Worm (Caenorhabditis elegans) whole organism, early embryonic: ENCODE measurements around the gene F35G12.5.

Source experiments
- B0310.2 ChIP-seq: sonication (generic microtip); optimal IDR thresholded peaks from 2 replicates; lab custom pipeline; 2016; ENCODE audit warnings: mild to moderate bottlenecking, missing genetic modification characterization, missing compliant biosample characterization
- F13C5.2 ChIP-seq: sonication (generic microtip); optimal IDR thresholded peaks from 2 replicates; lab custom pipeline; 2017; ENCODE audit warnings: mild to moderate bottlenecking, missing genetic modification characterization, inconsistent platforms, missing compliant biosample characterization
- aly-1 ChIP-seq: sonication (generic microtip); optimal IDR thresholded peaks from 2 replicates; lab custom pipeline; 2016; ENCODE audit warnings: missing genetic modification characterization, missing compliant biosample characterization
- ama-1 ChIP-seq: fragments of 150-350 bp; optimal IDR thresholded peaks from 2 replicates; lab custom pipeline; 2014
- ceh-13 ChIP-seq: fragments of 200-800 bp; sonication (Bioruptor generic); optimal IDR thresholded peaks from 2 replicates; lab custom pipeline; 2018; ENCODE audit warnings: mild to moderate bottlenecking, missing genetic modification characterization, missing compliant biosample characterization
- ceh-36 ChIP-seq: sonication (generic microtip); optimal IDR thresholded peaks from 2 replicates; lab custom pipeline; 2016; ENCODE audit warnings: missing genetic modification characterization, inconsistent platforms, missing compliant biosample characterization
- ets-7 ChIP-seq: sonication (generic microtip); optimal IDR thresholded peaks from 2 replicates; lab custom pipeline; 2016; ENCODE audit warnings: missing genotype, missing genetic modification characterization, missing compliant biosample characterization
- flt-1 ChIP-seq: fragments of 200-800 bp; sonication (Bioruptor generic); IDR thresholded peaks from 2 replicates; pipeline ENCODE4 v1.3.6; 2022; ENCODE audit warnings: missing genetic modification characterization, missing compliant biosample characterization
- hmbx-1 ChIP-seq: sonication (generic microtip); optimal IDR thresholded peaks from 2 replicates; lab custom pipeline; 2016; ENCODE audit warnings: mild to moderate bottlenecking, missing genetic modification characterization, missing compliant biosample characterization
- hmg-4 ChIP-seq: fragments of 200-800 bp; sonication (Bioruptor generic); optimal IDR thresholded peaks from 2 replicates; lab custom pipeline; 2018; ENCODE audit warnings: mild to moderate bottlenecking, missing genetic modification characterization, missing compliant biosample characterization
- hnd-1 ChIP-seq: sonication (generic microtip); optimal IDR thresholded peaks from 2 replicates; lab custom pipeline; 2016; ENCODE audit warnings: missing genetic modification characterization, missing compliant biosample characterization
- pes-1 ChIP-seq: fragments of 200-800 bp; sonication (Bioruptor generic); IDR thresholded peaks from 2 replicates; pipeline ENCODE4 v1.3.6; 2022; ENCODE audit warnings: missing genetic modification reagents, missing genetic modification characterization, missing compliant biosample characterization
- scrt-1 ChIP-seq: fragments of 200-800 bp; sonication (Bioruptor generic); IDR thresholded peaks from 2 replicates; pipeline ENCODE4 v1.3.6; 2022; ENCODE audit warnings: missing genetic modification characterization, missing compliant biosample characterization
- sea-1 ChIP-seq: fragments of 200-800 bp; sonication (Bioruptor generic); conservative IDR thresholded peaks from 2 replicates; pipeline ENCODE4 v1.3.6; 2022; ENCODE audit warnings: missing genetic modification characterization, missing compliant biosample characterization
- tbx-11 ChIP-seq: fragments of 200-800 bp; sonication (Bioruptor generic); IDR thresholded peaks from 2 replicates; pipeline ENCODE4 v1.3.6; 2022; ENCODE audit warnings: missing genetic modification characterization, missing compliant biosample characterization
- tbx-37 ChIP-seq: fragments of 200-800 bp; sonication (Bioruptor generic); conservative IDR thresholded peaks from 2 replicates; pipeline ENCODE4 v1.3.6; 2022; ENCODE audit warnings: missing genetic modification reagents, missing genetic modification characterization, missing compliant biosample characterization
- tra-4 ChIP-seq: sonication (generic microtip); optimal IDR thresholded peaks from 2 replicates; lab custom pipeline; 2017; ENCODE audit warnings: missing genetic modification characterization, missing compliant biosample characterization

The F35G12.5 gene

DNA sequence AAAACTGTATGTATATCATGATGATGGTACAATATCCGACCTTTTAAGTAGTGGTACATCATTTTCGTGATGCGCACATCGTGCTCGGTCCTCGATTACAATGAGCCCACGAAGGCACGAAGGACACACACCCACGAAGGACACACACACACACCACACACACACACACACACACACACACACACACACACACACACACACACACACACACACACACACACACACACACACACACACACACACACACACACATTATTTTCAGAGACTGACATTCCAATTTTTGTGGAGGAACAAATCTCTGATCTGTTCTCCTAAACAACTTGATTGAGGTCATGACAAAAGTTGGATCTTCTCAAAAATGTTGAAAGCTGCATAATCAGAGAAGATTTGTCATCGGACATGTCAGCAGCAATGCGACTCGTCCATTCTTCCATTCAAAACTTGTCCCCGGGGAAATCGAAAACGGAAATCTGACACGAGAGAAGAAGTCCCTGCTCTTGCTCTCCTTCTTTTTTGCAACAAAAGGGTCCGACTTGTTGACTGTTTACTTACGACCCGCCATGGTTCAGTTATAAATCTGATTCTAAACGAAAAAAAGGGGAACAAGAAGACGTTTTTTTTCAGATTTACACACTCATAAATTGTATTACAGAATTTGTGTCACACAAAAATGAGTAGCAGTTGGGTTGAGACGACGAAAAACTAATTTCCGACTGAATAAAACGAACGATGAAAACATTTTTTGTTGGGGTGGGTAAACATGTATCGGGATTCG, 42.4 kb downstream of the F35G12.5 start:
- TF ChIP-seq scrt-1 (GFP tag; lab: Robert Waterston, UW) (no peak), B0310.2 (tag; lab: Kevin White, UChicago) (no peak), ets-7 (no peak), pes-1 (GFP tag; lab: Robert Waterston, UW) (no peak)

- TF ChIP-seq B0310.2 (tag; lab: Kevin White, UChicago) (no peak), hnd-1 (no peak), pes-1 (GFP tag; lab: Robert Waterston, UW) (no peak), hmg-4 (GFP tag; lab: Kevin White, UChicago) (no peak), flt-1 (no peak), tbx-37 (no peak), hmbx-1 (tag; lab: Kevin White, UChicago) (no peak), sea-1 (GFP tag; lab: Robert Waterston, UW) (no peak), ceh-13 (GFP tag; lab: Kevin White, UChicago) (no peak), ceh-36 (tag; lab: Kevin White, UChicago) (no peak), aly-1 (no peak), scrt-1 (GFP tag; lab: Robert Waterston, UW) (no peak), ama-1 (no peak), tbx-11 (GFP tag; lab: Robert Waterston, UW) (no peak), ets-7 (no peak)
Observed at ce11 chrIII:4628165-4628564, 44.2 kb downstream of the F35G12.5 start, which contains the start of gene clec-151. TSS of gene clec-151 (plus strand) at chrIII:4628465.

ce11 chrIII:4634947-4635346, 51.0 kb downstream of the F35G12.5 start, which contains the start of gene clec-153:
TSS of gene clec-153 (plus strand) at chrIII:4635247.
- no peak for TF ChIP-seq pes-1 (GFP tag; lab: Robert Waterston, UW)
- no peak for TF ChIP-seq ceh-13 (GFP tag; lab: Kevin White, UChicago)
- TF ChIP-seq tbx-11 (GFP tag; lab: Robert Waterston, UW): no peak
- no peak for TF ChIP-seq hnd-1
- TF ChIP-seq F13C5.2 (tag; lab: Kevin White, UChicago): no peak
- TF ChIP-seq ets-7: no peak
- no peak for TF ChIP-seq flt-1
- no peak for TF ChIP-seq scrt-1 (GFP tag; lab: Robert Waterston, UW)
- no peak for TF ChIP-seq tra-4
- TF ChIP-seq ama-1: no peak
- no peak for TF ChIP-seq hmbx-1 (tag; lab: Kevin White, UChicago)
- no peak for TF ChIP-seq ceh-36 (tag; lab: Kevin White, UChicago)
- TF ChIP-seq B0310.2 (tag; lab: Kevin White, UChicago): no peak
